Fruit fly (Drosophila melanogaster) whole organism: ENCODE measurements around the gene Nep2.

Source experiments
- CG8478 ChIP-seq: fragments of >200 bp; optimal IDR thresholded peaks from 2 replicates; lab custom pipeline; 2018; ENCODE audit warnings: inconsistent platforms
- EcR ChIP-seq, 2 experiments: fragments of >200 bp; optimal IDR thresholded peaks; 2 replicates each; lab custom pipeline; 2017; ENCODE audit warnings: missing biosample characterization in 2 of 2, missing genetic modification characterization in 2 of 2, missing genetic modification reagents in 2 of 2

- no peak for TF ChIP-seq CG8478
- no peak for TF ChIP-seq EcR (GFP tag; optimal IDR thresholded peaks at IDR 0.05; lab: Kevin White, UChicago)
These were observed 13.9 kb upstream of the Nep2 start for dm6 chr3R:4745544-4745943.
